Fruit fly (Drosophila melanogaster) whole organism, embryonic: ENCODE measurements around the gene CG8460.

ENCODE experiments used
- Abd-B ChIP-seq: fragments of 200-800 bp; sonication (Bioruptor generic); optimal IDR thresholded peaks from 2 replicates; lab custom pipeline; 2018; ENCODE audit warnings: missing biosample characterization, mild to moderate bottlenecking, missing genetic modification characterization, moderate library complexity
- Bgb ChIP-seq: fragments of 200-800 bp; sonication (Bioruptor generic); IDR thresholded peaks from 2 replicates; pipeline ENCODE4 v1.3.6; 2022; ENCODE audit warnings: missing biosample characterization, missing genetic modification characterization; ENCODE audit not compliant: partially characterized antibody
- CG11695 ChIP-seq: fragments of 200-800 bp; sonication (Bioruptor generic); IDR thresholded peaks from 3 replicates; pipeline ENCODE4 v1.3.6; 2022; ENCODE audit warnings: missing biosample characterization, missing genetic modification characterization
- CG12659 ChIP-seq: fragments of 200-800 bp; sonication (Bioruptor generic); optimal IDR thresholded peaks from 3 replicates; lab custom pipeline; 2017; ENCODE audit warnings: mild to moderate bottlenecking, missing biosample characterization, missing genetic modification reagents, missing genetic modification characterization
- CG12942 ChIP-seq: fragments of 200-800 bp; sonication (Bioruptor generic); optimal IDR thresholded peaks from 3 replicates; lab custom pipeline; 2016; ENCODE audit warnings: missing biosample characterization, missing genetic modification characterization
- CG13424 ChIP-seq: fragments of 200-800 bp; sonication (Bioruptor generic); optimal IDR thresholded peaks from 2 replicates; lab custom pipeline; 2019; ENCODE audit warnings: missing biosample characterization, mild to moderate bottlenecking, missing genetic modification characterization, moderate library complexity
- CG1647 ChIP-seq: fragments of 200-800 bp; sonication (Bioruptor generic); optimal IDR thresholded peaks from 3 replicates; lab custom pipeline; 2016; ENCODE audit warnings: missing biosample characterization, missing genetic modification characterization
- CG16779 ChIP-seq: fragments of 200-800 bp; sonication (Bioruptor generic); IDR thresholded peaks from 2 replicates; pipeline ENCODE4 v1.3.6; 2022; ENCODE audit warnings: missing biosample characterization, missing genetic modification characterization
- CG17568 ChIP-seq: fragments of 200-800 bp; sonication (Bioruptor generic); optimal IDR thresholded peaks from 2 replicates; lab custom pipeline; 2018; ENCODE audit warnings: missing biosample characterization, mild to moderate bottlenecking, missing genetic modification characterization, moderate library complexity
- CG2129 ChIP-seq: fragments of 200-800 bp; sonication (Bioruptor generic); IDR thresholded peaks from 2 replicates; pipeline ENCODE4 v1.3.6; 2022; ENCODE audit warnings: missing biosample characterization, missing genetic modification characterization; ENCODE audit not compliant: partially characterized antibody
- CG2678 ChIP-seq: fragments of 200-800 bp; sonication (Bioruptor generic); optimal IDR thresholded peaks from 3 replicates; lab custom pipeline; 2019; ENCODE audit warnings: missing biosample characterization, mild to moderate bottlenecking, missing genetic modification characterization, moderate library complexity
- CG2889 ChIP-seq: fragments of 200-800 bp; sonication (Bioruptor generic); IDR thresholded peaks from 3 replicates; pipeline ENCODE4 v1.3.6; 2022; ENCODE audit warnings: missing biosample characterization, missing genetic modification characterization
- CG31388 ChIP-seq: fragments of 200-800 bp; sonication (Bioruptor generic); optimal IDR thresholded peaks from 2 replicates; lab custom pipeline; 2016; ENCODE audit warnings: missing biosample characterization, missing genetic modification characterization
- CG33213 ChIP-seq: fragments of 200-800 bp; sonication (Bioruptor generic); optimal IDR thresholded peaks from 3 replicates; lab custom pipeline; 2016; ENCODE audit warnings: missing biosample characterization, missing genetic modification characterization
- CG6654 ChIP-seq: fragments of 200-800 bp; sonication (Bioruptor generic); optimal IDR thresholded peaks from 2 replicates; lab custom pipeline; 2017; ENCODE audit warnings: missing biosample characterization, mild to moderate bottlenecking, missing genetic modification characterization
- CG6765 ChIP-seq: fragments of 200-800 bp; sonication (Bioruptor generic); optimal IDR thresholded peaks from 3 replicates; lab custom pipeline; 2017; ENCODE audit warnings: missing biosample characterization, mild to moderate bottlenecking, missing genetic modification characterization
- CG7357 ChIP-seq: fragments of 200-800 bp; sonication (Bioruptor generic); IDR thresholded peaks from 3 replicates; pipeline ENCODE4 v1.3.6; 2022; ENCODE audit warnings: missing biosample characterization, missing genetic modification characterization
- CG7963 ChIP-seq: fragments of 200-800 bp; sonication (Bioruptor generic); IDR thresholded peaks from 3 replicates; pipeline ENCODE4 v1.3.6; 2022; ENCODE audit warnings: missing biosample characterization, missing genetic modification characterization; ENCODE audit not compliant: partially characterized antibody
- CG8924 ChIP-seq: fragments of 200-800 bp; optimal IDR thresholded peaks from 3 replicates; lab custom pipeline; 2019; ENCODE audit warnings: missing biosample characterization, mild to moderate bottlenecking, missing genetic modification characterization, moderate library complexity
- CG9437 ChIP-seq: fragments of 200-800 bp; sonication (Bioruptor generic); optimal IDR thresholded peaks from 2 replicates; lab custom pipeline; 2018; ENCODE audit warnings: missing biosample characterization, mild to moderate bottlenecking, missing genetic modification characterization
- CTCF ChIP-seq: fragments of 200-800 bp; sonication (Bioruptor generic); optimal IDR thresholded peaks from 2 replicates; lab custom pipeline; 2017; ENCODE audit warnings: missing biosample characterization, mild to moderate bottlenecking, missing genetic modification characterization, moderate library complexity
- Dip2 ChIP-seq: fragments of 200-800 bp; sonication (Bioruptor generic); IDR thresholded peaks from 2 replicates; pipeline ENCODE4 v1.3.6; 2022; ENCODE audit warnings: missing biosample characterization, missing genetic modification characterization
- Dref ChIP-seq: fragments of 200-800 bp; sonication (Bioruptor generic); IDR thresholded peaks from 2 replicates; pipeline ENCODE4 v1.3.6; 2022; ENCODE audit warnings: missing biosample characterization, missing genetic modification characterization
- ERR ChIP-seq: fragments of 200-800 bp; sonication (Bioruptor generic); optimal IDR thresholded peaks from 2 replicates; lab custom pipeline; 2016; ENCODE audit warnings: missing biosample characterization, missing genetic modification characterization
- Elba2 ChIP-seq: fragments of 200-800 bp; sonication (Bioruptor generic); optimal IDR thresholded peaks from 3 replicates; lab custom pipeline; 2016; ENCODE audit warnings: missing biosample characterization, missing genetic modification characterization
- Mad ChIP-seq: fragments of 200-800 bp; sonication (Bioruptor generic); optimal IDR thresholded peaks from 2 replicates; lab custom pipeline; 2016; ENCODE audit warnings: missing biosample characterization, missing genetic modification characterization
- Neu2 ChIP-seq: fragments of 200-800 bp; sonication (Bioruptor generic); optimal IDR thresholded peaks from 3 replicates; lab custom pipeline; 2016; ENCODE audit warnings: missing biosample characterization, missing genetic modification characterization, borderline replicate concordance
- PHDP ChIP-seq: fragments of 200-800 bp; sonication (Bioruptor generic); optimal IDR thresholded peaks from 3 replicates; lab custom pipeline; 2018; ENCODE audit warnings: missing biosample characterization, mild to moderate bottlenecking, missing genetic modification characterization, moderate library complexity
- Pdp1 ChIP-seq, 2 experiments: fragments of 200-800 bp; sonication (Bioruptor generic); optimal IDR thresholded peaks; 3 replicates each; lab custom pipeline; 2016; ENCODE audit warnings: missing biosample characterization in 2 of 2, missing genetic modification characterization in 2 of 2, mild to moderate bottlenecking in 1 of 2, moderate library complexity in 1 of 2
- Sin3A ChIP-seq: fragments of >200 bp; optimal IDR thresholded peaks from 2 replicates; lab custom pipeline; 2018
- Spps ChIP-seq: fragments of 200-800 bp; sonication (Bioruptor generic); optimal IDR thresholded peaks from 2 replicates; lab custom pipeline; 2018; ENCODE audit warnings: missing biosample characterization, mild to moderate bottlenecking, missing genetic modification characterization
- Taf1 ChIP-seq: fragments of 200-800 bp; sonication (Bioruptor generic); IDR thresholded peaks from 2 replicates; pipeline ENCODE4 v1.3.6; 2022; ENCODE audit warnings: missing biosample characterization, missing genetic modification characterization
- bsh ChIP-seq, 2 experiments: fragments of 200-800 bp; sonication (Bioruptor generic); optimal IDR thresholded peaks; 2 replicates each; lab custom pipeline; 2017 to 2018; ENCODE audit warnings: mild to moderate bottlenecking in 2 of 2, missing biosample characterization in 2 of 2, missing genetic modification characterization in 2 of 2, moderate library complexity in 1 of 2
- chn ChIP-seq: fragments of 200-800 bp; sonication (Bioruptor generic); optimal IDR thresholded peaks from 2 replicates; lab custom pipeline; 2016; ENCODE audit warnings: missing biosample characterization, missing genetic modification characterization
- cwo ChIP-seq: fragments of 200-800 bp; sonication (Bioruptor generic); optimal IDR thresholded peaks from 3 replicates; lab custom pipeline; 2017; ENCODE audit warnings: missing biosample characterization, missing genetic modification characterization, mild to moderate bottlenecking, moderate library complexity, missing genetic modification reagents
- dpn ChIP-seq, 2 experiments: fragments of 200-800 bp; sonication (Bioruptor generic); optimal IDR thresholded peaks; 3 replicates each; lab custom pipeline; 2016; ENCODE audit warnings: missing biosample characterization in 2 of 2, missing genetic modification characterization in 2 of 2
- fd102C ChIP-seq: fragments of 200-800 bp; sonication (Bioruptor generic); optimal IDR thresholded peaks from 2 replicates; lab custom pipeline; 2018; ENCODE audit warnings: missing biosample characterization, mild to moderate bottlenecking, missing genetic modification characterization, moderate library complexity
- fd96Cb ChIP-seq: fragments of 200-800 bp; sonication (Bioruptor generic); optimal IDR thresholded peaks from 2 replicates; lab custom pipeline; 2018; ENCODE audit warnings: missing biosample characterization, mild to moderate bottlenecking, missing genetic modification characterization, moderate library complexity
- gfzf ChIP-seq: fragments of 200-800 bp; sonication (Bioruptor generic); optimal IDR thresholded peaks from 2 replicates; lab custom pipeline; 2016; ENCODE audit warnings: missing biosample characterization, mild to moderate bottlenecking, missing genetic modification characterization, moderate library complexity
- insv ChIP-seq, 2 experiments: fragments of 200-800 bp; sonication (Bioruptor generic); optimal IDR thresholded peaks; 3 replicates each; lab custom pipeline; 2016 to 2018; ENCODE audit warnings: missing biosample characterization in 2 of 2, missing genetic modification characterization in 2 of 2
- nmo ChIP-seq: fragments of 200-800 bp; sonication (Bioruptor generic); optimal IDR thresholded peaks from 2 replicates; lab custom pipeline; 2018; ENCODE audit warnings: missing biosample characterization, mild to moderate bottlenecking, missing genetic modification characterization, moderate library complexity
- otp ChIP-seq: fragments of 200-800 bp; sonication (Bioruptor generic); IDR thresholded peaks from 3 replicates; pipeline ENCODE4, ENCODE4 v1.3.6; 2022; ENCODE audit warnings: missing biosample characterization, missing genetic modification characterization
- pb ChIP-seq: fragments of 200-800 bp; sonication (Bioruptor generic); optimal IDR thresholded peaks from 3 replicates; lab custom pipeline; 2016; ENCODE audit warnings: missing biosample characterization, missing genetic modification characterization
- peb ChIP-seq: fragments of 200-800 bp; sonication (Bioruptor generic); IDR thresholded peaks from 2 replicates; pipeline ENCODE4 v1.3.6; 2022; ENCODE audit warnings: missing biosample characterization, missing genetic modification characterization
- row ChIP-seq: fragments of 200-800 bp; sonication (Bioruptor generic); IDR thresholded peaks from 3 replicates; pipeline ENCODE4 v1.3.6; 2022; ENCODE audit warnings: missing biosample characterization, missing genetic modification characterization
- sd ChIP-seq: fragments of 200-800 bp; sonication (Bioruptor generic); optimal IDR thresholded peaks from 3 replicates; lab custom pipeline; 2018; ENCODE audit warnings: missing biosample characterization, mild to moderate bottlenecking, missing genetic modification characterization, moderate library complexity
- sens ChIP-seq: fragments of 200-800 bp; sonication (Bioruptor generic); peaks from one replicate; lab custom pipeline; 2016; ENCODE audit warnings: missing biosample characterization, missing genetic modification characterization
- toy ChIP-seq: fragments of 200-800 bp; sonication (Bioruptor generic); IDR thresholded peaks from 2 replicates; pipeline ENCODE4 v1.3.6; 2022; ENCODE audit warnings: missing biosample characterization, missing genetic modification characterization
- wdn ChIP-seq: fragments of 200-800 bp; sonication (Bioruptor generic); IDR thresholded peaks from 2 replicates; pipeline ENCODE4 v1.3.6; 2022; ENCODE audit warnings: missing biosample characterization, missing genetic modification characterization
- zen2 ChIP-seq: fragments of 200-800 bp; sonication (Bioruptor generic); IDR thresholded peaks from 3 replicates; pipeline ENCODE4 v1.3.6; 2022; ENCODE audit warnings: missing biosample characterization, missing genetic modification characterization; ENCODE audit not compliant: partially characterized antibody

The CG8460 gene

dm6 chr2L:8204996-8205567 lies 8.1 kb downstream of the CG8460 start, which contains the start of gene SLC5A11 (continued):
- peak; percentile 50 for TF ChIP-seq CTCF (GFP tag; lab: Kevin White, UChicago)
- peak; percentile 96 for TF ChIP-seq CG12659 (GFP tag; lab: Kevin White, UChicago)
- peak; percentile 79 for TF ChIP-seq chn (GFP tag; lab: Kevin White, UChicago)
- TF ChIP-seq otp (GFP tag; lab: Robert Waterston, UW) = peak; percentile 97
- TF ChIP-seq Spps (tag; lab: Kevin White, UChicago) = peak; percentile 77
- peak; percentile 99 for TF ChIP-seq sd (tag; lab: Kevin White, UChicago)
- peak; percentile 29 for TF ChIP-seq Dref (GFP tag; lab: Robert Waterston, UW)
- TF ChIP-seq sens (GFP tag; lab: Kevin White, UChicago) = peak; percentile 84
- no peak for TF ChIP-seq Sin3A (lab: Kevin White, UChicago)
- TF ChIP-seq nmo (GFP tag; lab: Kevin White, UChicago) = peak; percentile 100
- TF ChIP-seq CG31388 (GFP tag; lab: Kevin White, UChicago) = peak; percentile 99
- TF ChIP-seq CG33213 (GFP tag; lab: Kevin White, UChicago) = peak; percentile 96
- no peak for TF ChIP-seq zen2 (GFP tag; lab: Robert Waterston, UW)
- no peak for TF ChIP-seq fd102C
- TF ChIP-seq Dip2 (GFP tag; lab: Robert Waterston, UW) = peak; percentile 61; the same call in 1 of the 2 replicates
- peak; percentile 97 for TF ChIP-seq cwo (GFP tag; lab: Kevin White, UChicago)
- peak; percentile 99 for TF ChIP-seq Abd-B (GFP tag; lab: Kevin White, UChicago)
- TF ChIP-seq toy (GFP tag; lab: Robert Waterston, UW) = peak; percentile 94
- TF ChIP-seq CG12942 (GFP tag; lab: Kevin White, UChicago) = peak; percentile 97
- TF ChIP-seq Neu2 (GFP tag; lab: Kevin White, UChicago) = peak; percentile 80
- peak; percentile 74 for TF ChIP-seq CG6654 (GFP tag; lab: Kevin White, UChicago)
- peak; percentile 99 for TF ChIP-seq CG1647 (GFP tag; lab: Kevin White, UChicago)
- TF ChIP-seq CG9437 (GFP tag; lab: Kevin White, UChicago) = peak; percentile 93
- peak; percentile 100 for TF ChIP-seq CG11695 (GFP tag; lab: Robert Waterston, UW)
- peak; percentile 61 for TF ChIP-seq Elba2 (GFP tag; lab: Kevin White, UChicago)
- TF ChIP-seq Bgb (GFP tag; lab: Robert Waterston, UW) = peak; percentile 38; the same call in 1 of the 2 replicates
- peak; percentile 97 for TF ChIP-seq CG13424
- peak; percentile 95 for TF ChIP-seq pb (GFP tag; lab: Kevin White, UChicago)
- peak; percentile 99 for TF ChIP-seq CG2678 (tag; lab: Kevin White, UChicago)
- peak; percentile 91 for TF ChIP-seq CG7357 (GFP tag; lab: Robert Waterston, UW)
- TF ChIP-seq Taf1 (GFP tag; lab: Robert Waterston, UW) = peak; percentile 99
- peak; percentile 98 for TF ChIP-seq peb (GFP tag; lab: Robert Waterston, UW)
- peak; percentile 31 for TF ChIP-seq gfzf
- TF ChIP-seq CG8924 (tag; lab: Kevin White, UChicago) = peak; percentile 100
- TF ChIP-seq dpn (GFP tag; optimal IDR thresholded peaks at IDR 0.05; lab: Kevin White, UChicago) = peak; percentile 99
- peak; percentile 99 for TF ChIP-seq fd96Cb (tag; lab: Kevin White, UChicago)
- TF ChIP-seq wdn (GFP tag; lab: Robert Waterston, UW) = peak; percentile 82
- TF ChIP-seq CG7963 (GFP tag; lab: Robert Waterston, UW) = no peak
- peak; percentile 88 for TF ChIP-seq CG16779 (GFP tag; lab: Robert Waterston, UW)
- TF ChIP-seq CG2129 = no peak
- TF ChIP-seq CG6765 (GFP tag; lab: Kevin White, UChicago) = peak; percentile 95
- TF ChIP-seq ERR = peak; percentile 97
- peak; percentile 95 to 100 for TF ChIP-seq bsh (GFP tag; optimal IDR thresholded peaks at IDR 0.05; lab: Kevin White, UChicago)
- peak; percentile 93 to 98 for TF ChIP-seq Pdp1 (GFP tag; optimal IDR thresholded peaks at IDR 0.05; lab: Kevin White, UChicago)
- TF ChIP-seq Mad (GFP tag; lab: Kevin White, UChicago) = peak; percentile 53
- peak; percentile 91 for TF ChIP-seq CG2889 (GFP tag; lab: Robert Waterston, UW)
- TF ChIP-seq PHDP (tag; lab: Kevin White, UChicago) = peak; percentile 97
- peak; percentile 100 for TF ChIP-seq row (GFP tag; lab: Robert Waterston, UW)
- peak in 1 of 2 experiments; percentile 60 for TF ChIP-seq insv (GFP tag; optimal IDR thresholded peaks at IDR 0.05; lab: Kevin White, UChicago)
- peak; percentile 90 for TF ChIP-seq CG17568
